Worm (Caenorhabditis elegans) whole organism, young adult: ENCODE data around the gene srx-82.

ENCODE experiments used
- T07F8.4 ChIP-seq: sonication (generic microtip); optimal IDR thresholded peaks from 2 replicates; lab custom pipeline; 2016; ENCODE audit warnings: mild to moderate bottlenecking, missing genetic modification characterization, moderate library complexity, missing compliant biosample characterization
- ceh-79 ChIP-seq: sonication (generic microtip); optimal IDR thresholded peaks from 2 replicates; lab custom pipeline; 2017; ENCODE audit warnings: mild to moderate bottlenecking, missing genetic modification characterization, missing compliant biosample characterization
- dpl-1 ChIP-seq: fragments of 150-350 bp; optimal IDR thresholded peaks from 2 replicates; lab custom pipeline; 2014; ENCODE audit warnings: missing biosample characterization, missing genetic modification reagents, missing genetic modification characterization
- efl-1 ChIP-seq: fragments of 150-350 bp; optimal IDR thresholded peaks from 2 replicates; lab custom pipeline; 2014; ENCODE audit warnings: missing biosample characterization, missing genetic modification reagents, missing genetic modification characterization
- let-526 ChIP-seq: fragments of 200-800 bp; sonication (Bioruptor generic); IDR thresholded peaks from 2 replicates; pipeline ENCODE4 v1.3.6; 2022; ENCODE audit warnings: missing genetic modification reagents, missing genetic modification characterization, missing compliant biosample characterization
- lin-35 ChIP-seq, 3 experiments: fragments of 150-350 bp in 2 of 3; sonication (generic microtip) in 1 of 3; optimal IDR thresholded peaks; 2 replicates each; lab custom pipeline; 2014 to 2018; ENCODE audit warnings: missing biosample characterization in 3 of 3, missing genetic modification characterization in 3 of 3, missing genetic modification reagents in 3 of 3
- nfya-1 ChIP-seq: sonication (generic microtip); optimal IDR thresholded peaks from 2 replicates; lab custom pipeline; 2017; ENCODE audit warnings: antibody characterized with exemption, missing compliant biosample characterization, missing genetic modification characterization, borderline replicate concordance; ENCODE audit not compliant: insufficient read depth
- snpc-3.4 ChIP-seq: sonication (generic microtip); optimal IDR thresholded peaks from 2 replicates; lab custom pipeline; 2017; ENCODE audit warnings: missing genetic modification characterization, mild to moderate bottlenecking, missing compliant biosample characterization, antibody characterized with exemption, moderate library complexity, missing genotype, missing genetic modification reagents
- somi-1 ChIP-seq: fragments of 200-800 bp; sonication (Bioruptor generic); optimal IDR thresholded peaks from 2 replicates; lab custom pipeline; 2018; ENCODE audit warnings: mild to moderate bottlenecking, missing genetic modification characterization, missing compliant biosample characterization
- xnd-1 ChIP-seq: sonication (generic microtip); optimal IDR thresholded peaks from 2 replicates; lab custom pipeline; 2016; ENCODE audit warnings: missing genotype, missing genetic modification reagents, missing genetic modification characterization, missing compliant biosample characterization

ce11 chrV:11600800-11601199 lies 11.3 kb downstream of the srx-82 start, which contains the start of gene F35B12.9:
- no peak for TF ChIP-seq let-526 (GFP tag; lab: Robert Waterston, UW)
- no peak for TF ChIP-seq somi-1 (GFP tag; lab: Kevin White, UChicago)
- no peak for TF ChIP-seq T07F8.4
- TF ChIP-seq dpl-1 (GFP tag; lab: Kevin White, UChicago): no peak
- no peak for TF ChIP-seq efl-1 (GFP tag; lab: Kevin White, UChicago)
- no peak for TF ChIP-seq nfya-1
- TF ChIP-seq lin-35 (GFP tag; optimal IDR thresholded peaks at IDR 0.05; lab: Kevin White, UChicago): no peak
- no peak for TF ChIP-seq snpc-3.4 (tag; lab: Kevin White, UChicago)
- TF ChIP-seq ceh-79 (tag; lab: Kevin White, UChicago): no peak
- no peak for TF ChIP-seq xnd-1 (tag; lab: Kevin White, UChicago)
